Fruit fly (Drosophila melanogaster) whole organism, wandering third instar larva: Measurements from ENCODE around the gene CG7556.
A peak's percentile ranks its signal among the peaks of the same experiment; 100 is the strongest.

Experiments used
- Abd-B ChIP-seq: fragments of >200 bp; optimal IDR thresholded peaks from 2 replicates; lab custom pipeline; 2017; ENCODE audit warnings: missing biosample characterization, missing genetic modification characterization
- CrebA ChIP-seq: fragments of 200-800 bp; sonication (Bioruptor generic); optimal IDR thresholded peaks from 2 replicates; lab custom pipeline; 2016; ENCODE audit warnings: missing biosample characterization, mild to moderate bottlenecking, missing genetic modification characterization, borderline replicate concordance
- Dfd ChIP-seq: fragments of >200 bp; optimal IDR thresholded peaks from 2 replicates; lab custom pipeline; 2017; ENCODE audit warnings: missing biosample characterization, missing genetic modification characterization
- Dif ChIP-seq: fragments of 200-275, 200-300 bp; sonication (Bioruptor generic); optimal IDR thresholded peaks from 2 replicates; lab custom pipeline; 2018; ENCODE audit warnings: missing biosample characterization, missing genetic modification characterization; ENCODE audit not compliant: partially characterized antibody
- HLH106 ChIP-seq: fragments of 200-800 bp; optimal IDR thresholded peaks from 3 replicates; lab custom pipeline; 2019; ENCODE audit warnings: missing biosample characterization, mild to moderate bottlenecking, missing genetic modification characterization, moderate library complexity
- Hnf4 ChIP-seq: fragments of 200-800 bp; sonication (Bioruptor generic); optimal IDR thresholded peaks from 2 replicates; lab custom pipeline; 2016; ENCODE audit warnings: missing biosample characterization, mild to moderate bottlenecking, missing genetic modification characterization
- Hr78 ChIP-seq: fragments of >200 bp; optimal IDR thresholded peaks from 2 replicates; lab custom pipeline; 2017; ENCODE audit warnings: missing biosample characterization, missing genetic modification characterization
- Hr83 ChIP-seq: fragments of 200-300 bp; sonication (Bioruptor generic); optimal IDR thresholded peaks from 2 replicates; lab custom pipeline; 2016; ENCODE audit warnings: missing biosample characterization, mild to moderate bottlenecking, missing genetic modification characterization, moderate library complexity; ENCODE audit not compliant: poor library complexity, severe bottlenecking
- Jra ChIP-seq: sonication (Bioruptor generic); optimal IDR thresholded peaks from 2 replicates; lab custom pipeline; 2016; ENCODE audit warnings: missing biosample characterization, missing genetic modification characterization
- Mio ChIP-seq: sonication (Bioruptor generic); optimal IDR thresholded peaks from 2 replicates; lab custom pipeline; 2016; ENCODE audit warnings: missing biosample characterization, missing genetic modification characterization
- Myc ChIP-seq: fragments of >200 bp; optimal IDR thresholded peaks from 2 replicates; lab custom pipeline; 2017
- N ChIP-seq: fragments of >200 bp; optimal IDR thresholded peaks from 2 replicates; lab custom pipeline; 2018; ENCODE audit warnings: missing biosample characterization, missing external identifiers, missing genetic modification characterization
- OdsH ChIP-seq: fragments of 200-800 bp; sonication (Bioruptor generic); optimal IDR thresholded peaks from 2 replicates; lab custom pipeline; 2016; ENCODE audit warnings: missing biosample characterization, mild to moderate bottlenecking, missing genetic modification characterization
- Rel ChIP-seq, 2 experiments: fragments of 200-800 bp; sonication (Bioruptor generic) in 1 of 2; optimal IDR thresholded peaks; 2 replicates in 1 of 2; 3 replicates in 1 of 2; lab custom pipeline; 2016 to 2019; ENCODE audit warnings: mild to moderate bottlenecking in 2 of 2, missing biosample characterization in 2 of 2, missing genetic modification characterization in 2 of 2, moderate library complexity in 1 of 2
- Sp1 ChIP-seq: fragments of 200-800 bp; sonication (Bioruptor generic); optimal IDR thresholded peaks from 3 replicates; lab custom pipeline; 2019; ENCODE audit warnings: missing biosample characterization, mild to moderate bottlenecking, missing genetic modification characterization, moderate library complexity
- Vsx2 ChIP-seq: fragments of 200-300, 225-300 bp; sonication (Bioruptor generic); optimal IDR thresholded peaks from 2 replicates; lab custom pipeline; 2018; ENCODE audit warnings: missing biosample characterization, missing genetic modification characterization; ENCODE audit not compliant: partially characterized antibody
- br ChIP-seq: fragments of 200-800 bp; sonication (Bioruptor generic); optimal IDR thresholded peaks from 2 replicates; lab custom pipeline; 2016; ENCODE audit warnings: missing biosample characterization, missing genetic modification characterization
- brk ChIP-seq: fragments of 200-800 bp; sonication (Bioruptor generic); optimal IDR thresholded peaks from 2 replicates; lab custom pipeline; 2016; ENCODE audit warnings: missing biosample characterization, mild to moderate bottlenecking, missing genetic modification characterization
- dl ChIP-seq, 2 experiments: fragments of 175-275, 200-275 bp in 1 of 2; fragments of 200-275 bp in 1 of 2; sonication (Bioruptor generic); optimal IDR thresholded peaks; lab custom pipeline; 2018; ENCODE audit warnings: mild to moderate bottlenecking in 2 of 2, missing biosample characterization in 2 of 2, missing genetic modification characterization in 2 of 2, moderate library complexity in 2 of 2; ENCODE audit not compliant: partially characterized antibody in 2 of 2, insufficient read depth in 1 of 2
- dmrt93B ChIP-seq: fragments of 200-800 bp; sonication (Bioruptor generic); optimal IDR thresholded peaks from 2 replicates; lab custom pipeline; 2018; ENCODE audit warnings: missing biosample characterization, mild to moderate bottlenecking, missing genetic modification characterization
- dsf ChIP-seq: sonication (Bioruptor generic); optimal IDR thresholded peaks from 2 replicates; lab custom pipeline; 2016; ENCODE audit warnings: missing biosample characterization, missing genetic modification characterization, borderline replicate concordance
- ey ChIP-seq: fragments of 200-800 bp; sonication (Bioruptor generic); optimal IDR thresholded peaks from 2 replicates; lab custom pipeline; 2016; ENCODE audit warnings: missing biosample characterization, missing genetic modification characterization
- foxo ChIP-seq, 2 experiments: fragments of 200-800 bp; sonication (Bioruptor generic); optimal IDR thresholded peaks; 2 replicates in 1 of 2; 3 replicates in 1 of 2; lab custom pipeline; 2016 to 2017; ENCODE audit warnings: missing biosample characterization in 2 of 2, missing genetic modification characterization in 2 of 2
- fru ChIP-seq: fragments of 200-800 bp; sonication (Bioruptor generic); optimal IDR thresholded peaks from 3 replicates; lab custom pipeline; 2016; ENCODE audit warnings: missing biosample characterization, mild to moderate bottlenecking, missing genetic modification characterization
- h ChIP-seq: fragments of 200-800 bp; sonication (Bioruptor generic); optimal IDR thresholded peaks from 3 replicates; lab custom pipeline; 2016; ENCODE audit warnings: missing biosample characterization, mild to moderate bottlenecking, missing genetic modification characterization
- jim ChIP-seq: fragments of 175-275, 200-325 bp; sonication (Bioruptor generic); optimal IDR thresholded peaks from 2 replicates; lab custom pipeline; 2016; ENCODE audit warnings: missing biosample characterization, mild to moderate bottlenecking, missing genetic modification characterization
- lola ChIP-seq: fragments of >200 bp; optimal IDR thresholded peaks from 2 replicates; lab custom pipeline; 2017; ENCODE audit warnings: missing biosample characterization, missing genetic modification characterization
- pan ChIP-seq: fragments of >200 bp; optimal IDR thresholded peaks from 2 replicates; lab custom pipeline; 2017
- psq ChIP-seq: fragments of 200-800 bp; sonication (Bioruptor generic); optimal IDR thresholded peaks from 3 replicates; lab custom pipeline; 2017; ENCODE audit warnings: missing biosample characterization, mild to moderate bottlenecking, missing genetic modification characterization, moderate library complexity
- rgr ChIP-seq: fragments of 200-800 bp; sonication (Bioruptor generic); optimal IDR thresholded peaks from 3 replicates; lab custom pipeline; 2016; ENCODE audit warnings: missing biosample characterization, mild to moderate bottlenecking, missing genetic modification characterization
- sage ChIP-seq: fragments of 200-800 bp; sonication (Bioruptor generic); optimal IDR thresholded peaks from 2 replicates; lab custom pipeline; 2016; ENCODE audit warnings: missing biosample characterization, mild to moderate bottlenecking, missing genetic modification characterization
- sv ChIP-seq: fragments of 200-800 bp; sonication (Bioruptor generic); optimal IDR thresholded peaks from 3 replicates; lab custom pipeline; 2016; ENCODE audit warnings: missing biosample characterization, missing genetic modification characterization
- tai ChIP-seq: sonication (Bioruptor generic); optimal IDR thresholded peaks from 2 replicates; lab custom pipeline; 2016; ENCODE audit warnings: missing biosample characterization, missing genetic modification characterization
- woc ChIP-seq: sonication (Bioruptor generic); optimal IDR thresholded peaks from 2 replicates; lab custom pipeline; 2016; ENCODE audit warnings: missing biosample characterization, mild to moderate bottlenecking, missing genetic modification characterization

The CG7556 gene

DNA sequence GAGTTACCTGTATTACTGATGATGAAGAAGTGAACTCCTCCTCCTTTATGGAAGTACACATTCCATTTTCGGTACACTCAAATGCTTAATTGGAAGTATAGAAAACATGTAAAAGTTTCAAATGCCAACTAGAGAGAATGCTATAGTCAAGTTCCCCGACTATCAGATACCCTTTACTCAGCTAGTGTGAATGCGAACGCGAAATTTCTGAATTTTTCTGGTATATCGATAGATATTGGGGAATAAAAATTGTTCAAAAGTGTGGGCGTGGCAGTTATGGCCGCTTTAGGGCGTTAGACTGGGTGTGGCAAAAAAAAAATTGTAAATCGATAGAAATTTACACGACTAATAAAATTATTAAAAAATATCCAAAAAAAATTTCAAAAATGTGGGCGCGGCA lies 12.0 kb upstream of the CG7556 start:
- TF ChIP-seq Dfd (GFP tag; lab: Kevin White, UChicago) = peak; percentile 7
- no peak for TF ChIP-seq sage (GFP tag; lab: Kevin White, UChicago)

dm6 chrX:19191050-19191449 lies 11.4 kb upstream of the CG7556 start:
- TF ChIP-seq pan (lab: Kevin White, UChicago) (no peak), lola (GFP tag; lab: Kevin White, UChicago) (no peak), dl (GFP tag; optimal IDR thresholded peaks at IDR 0.05; lab: Kevin White, UChicago; ENCODE audit: insufficient read depth in 1 of 2, partially characterized antibody in 2 of 2) (no peak), Jra (no peak), Hr83 (GFP tag; lab: Kevin White, UChicago) (no peak), sage (GFP tag; lab: Kevin White, UChicago) (no peak), br (GFP tag; lab: Kevin White, UChicago) (no peak), tai (GFP tag; lab: Kevin White, UChicago) (no peak), brk (GFP tag; lab: Kevin White, UChicago) (no peak), sv (GFP tag; lab: Kevin White, UChicago) (no peak), foxo (GFP tag; optimal IDR thresholded peaks at IDR 0.05; lab: Kevin White, UChicago) (no peak), Myc (lab: Kevin White, UChicago) (no peak), jim (no peak), psq (no peak)

DNA sequence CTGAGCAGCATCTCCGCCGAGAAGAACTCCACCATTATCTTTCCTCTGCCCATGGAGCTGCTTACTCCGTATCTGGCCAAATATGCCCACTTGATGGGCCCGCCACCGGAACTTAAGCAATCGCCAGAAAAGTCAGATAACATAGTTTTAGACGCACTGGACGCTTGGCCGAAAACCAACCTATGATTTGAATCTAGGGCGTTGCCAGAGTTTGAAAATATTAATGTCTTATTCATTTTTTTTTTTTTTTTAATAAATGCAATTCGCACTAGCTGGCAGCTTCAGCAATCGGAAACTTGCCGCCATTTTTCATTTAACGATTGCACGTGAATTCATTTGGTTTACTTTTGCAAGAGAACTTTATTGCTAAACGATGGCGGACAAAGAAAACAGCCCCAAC lies 10.3 kb upstream of the CG7556 start, which contains the start of gene HP1D3csd:
HP1D3csd (plus strand) TSS at position 312 of the 400 bp plus-strand sequence.
- TF ChIP-seq Dif (GFP tag; lab: Kevin White, UChicago) (no peak), psq (no peak), tai (GFP tag; lab: Kevin White, UChicago) (no peak), Abd-B (GFP tag; lab: Kevin White, UChicago) (no peak), rgr (GFP tag; lab: Kevin White, UChicago) (no peak), Hr78 (no peak), sage (GFP tag; lab: Kevin White, UChicago) (no peak), Rel (GFP tag; optimal IDR thresholded peaks at IDR 0.05; lab: Kevin White, UChicago) (no peak), Rel (tag; optimal IDR thresholded peaks at IDR 0.05; lab: Kevin White, UChicago) (no peak), Sp1 (no peak), dl (GFP tag; optimal IDR thresholded peaks at IDR 0.05; lab: Kevin White, UChicago; ENCODE audit: insufficient read depth in 1 of 2, partially characterized antibody in 2 of 2) (no peak), CrebA (GFP tag; lab: Kevin White, UChicago) (no peak), lola (GFP tag; lab: Kevin White, UChicago) (no peak), dmrt93B (GFP tag; lab: Kevin White, UChicago) (no peak), dsf (GFP tag; lab: Kevin White, UChicago) (no peak), Dfd (GFP tag; lab: Kevin White, UChicago) (no peak), ey (no peak), br (GFP tag; lab: Kevin White, UChicago) (no peak), Myc (lab: Kevin White, UChicago) (no peak), OdsH (GFP tag; lab: Kevin White, UChicago) (no peak), h (GFP tag; lab: Kevin White, UChicago) (no peak)
- TF ChIP-seq, all 38 proteins: peak for 0

DNA sequence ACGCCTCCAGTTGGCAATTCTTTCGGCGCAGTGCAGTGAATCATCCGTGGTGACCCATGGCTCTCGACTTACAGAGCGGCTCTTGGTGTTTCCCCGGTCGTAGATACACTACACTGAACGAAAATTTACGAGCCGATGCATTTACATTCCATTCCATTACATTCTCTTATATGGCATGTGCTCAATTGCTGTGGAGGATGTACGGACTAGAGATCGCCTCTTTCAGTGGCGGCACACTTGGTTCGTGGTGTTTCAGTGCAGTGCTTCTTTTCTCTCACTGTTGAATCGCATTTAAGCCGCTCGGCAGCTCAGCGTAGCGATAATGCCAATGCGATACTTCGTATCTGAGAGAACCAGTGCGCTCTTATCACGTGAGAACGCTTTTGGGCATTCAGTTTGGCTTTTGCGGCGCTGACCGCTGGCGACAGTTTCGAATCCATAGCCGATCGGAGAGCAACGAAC lies 8.0 kb upstream of the CG7556 start, which contains the start of gene Mec2:
Mec2 (plus strand) TSS at position 412 of the 462 bp plus-strand sequence.
- TF ChIP-seq Myc (lab: Kevin White, UChicago) = no peak
- TF ChIP-seq tai (GFP tag; lab: Kevin White, UChicago) = no peak
- peak; percentile 8 for TF ChIP-seq sv (GFP tag; lab: Kevin White, UChicago)
- TF ChIP-seq Vsx2 (GFP tag; lab: Kevin White, UChicago) = no peak
- peak; percentile 83 for TF ChIP-seq br (GFP tag; lab: Kevin White, UChicago)
- peak; percentile 31 for TF ChIP-seq Rel (GFP tag; optimal IDR thresholded peaks at IDR 0.05; lab: Kevin White, UChicago)
- peak; percentile 98 for TF ChIP-seq Rel (tag; optimal IDR thresholded peaks at IDR 0.05; lab: Kevin White, UChicago)
- TF ChIP-seq Jra = peak; percentile 65
- no peak for TF ChIP-seq N (GFP tag; lab: Kevin White, UChicago)
- TF ChIP-seq ey = peak; percentile 90
- peak; percentile 66 for TF ChIP-seq psq
- peak; percentile 82 for TF ChIP-seq rgr (GFP tag; lab: Kevin White, UChicago)
- TF ChIP-seq Hnf4 (GFP tag; lab: Kevin White, UChicago) = peak; percentile 77
- TF ChIP-seq Sp1 = peak; percentile 67
- TF ChIP-seq h (GFP tag; lab: Kevin White, UChicago) = peak; percentile 71
- TF ChIP-seq fru (GFP tag; lab: Kevin White, UChicago) = peak; percentile 87
- no peak for TF ChIP-seq sage (GFP tag; lab: Kevin White, UChicago)
- TF ChIP-seq Abd-B (GFP tag; lab: Kevin White, UChicago) = no peak
- TF ChIP-seq woc (GFP tag; lab: Kevin White, UChicago) = peak; percentile 60
- peak; percentile 75 for TF ChIP-seq OdsH (GFP tag; lab: Kevin White, UChicago)
- TF ChIP-seq Hr78 = no peak
- TF ChIP-seq CrebA (GFP tag; lab: Kevin White, UChicago) = no peak
- peak; percentile 41 for TF ChIP-seq Mio (GFP tag; lab: Kevin White, UChicago)
- TF ChIP-seq foxo (GFP tag; optimal IDR thresholded peaks at IDR 0.05; lab: Kevin White, UChicago) = peak; percentile 9 to 86
- TF ChIP-seq HLH106 = peak; percentile 69
- TF ChIP-seq Dif (GFP tag; lab: Kevin White, UChicago) = peak; percentile 16
